Worm (Caenorhabditis elegans): Measurements from ENCODE around the gene srb-3.

DNA sequence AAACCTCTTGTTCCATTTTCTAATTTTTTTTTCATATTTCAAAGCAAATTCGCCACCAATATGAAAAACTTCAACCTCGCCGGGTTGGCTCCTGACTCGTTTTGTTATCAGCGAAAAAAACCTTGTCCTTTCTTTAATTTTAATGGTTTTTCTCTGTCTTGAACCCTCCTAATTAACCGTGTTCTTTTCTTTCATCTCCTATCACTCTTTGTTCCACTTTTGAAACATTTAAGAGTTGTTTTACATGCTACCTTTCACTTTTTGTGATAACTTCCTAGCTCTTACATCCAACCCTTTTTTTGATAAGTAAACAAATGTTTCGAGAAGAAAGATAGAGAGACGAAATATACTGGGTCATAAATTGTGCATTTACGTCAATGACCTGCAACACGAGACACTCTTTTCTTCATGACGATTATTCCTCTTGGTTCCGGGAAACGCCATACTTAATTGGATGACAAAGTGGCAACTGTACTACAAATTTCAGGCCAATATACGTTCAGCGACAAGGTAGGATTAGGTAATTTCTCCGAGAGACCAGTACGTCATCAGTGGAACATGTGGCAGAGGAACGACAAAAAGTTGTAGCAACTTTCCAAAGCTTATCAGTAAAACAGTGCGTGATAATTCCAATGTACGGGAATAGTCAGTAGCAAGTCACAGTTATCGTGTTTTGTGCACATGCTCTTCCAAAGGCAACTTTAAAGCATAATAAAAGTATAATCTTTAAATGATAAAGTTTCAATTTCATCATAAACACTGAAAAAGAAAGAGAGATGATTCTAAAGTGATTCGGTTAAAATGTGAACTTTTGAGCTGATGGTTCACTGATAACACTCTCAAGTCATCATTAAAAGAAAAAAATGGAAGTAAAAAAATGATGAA, 18.3 kb upstream of the srb-3 start:
- TF ChIP-seq ama-1 (optimal IDR thresholded peaks at IDR 0.05) (no peak), nhr-11 (tag; optimal IDR thresholded peaks at IDR 0.05) (no peak), skn-1 (tag; optimal IDR thresholded peaks at IDR 0.05) (no peak), mab-5 (tag; optimal IDR thresholded peaks at IDR 0.05) (no peak), zag-1 (tag; optimal IDR thresholded peaks at IDR 0.05) (no peak), unc-39 (tag; optimal IDR thresholded peaks at IDR 0.05) (no peak), ztf-1 (GFP tag; conservative IDR thresholded peaks at IDR 0.05) (no peak), mdl-1 (tag; optimal IDR thresholded peaks at IDR 0.05) (no peak), fos-1 (tag; optimal IDR thresholded peaks at IDR 0.05) (peak; percentile 68), unc-55 (GFP tag; optimal IDR thresholded peaks at IDR 0.05) (no peak), ZK546.5 (tag; optimal IDR thresholded peaks at IDR 0.05) (no peak), elt-1 (tag; optimal IDR thresholded peaks at IDR 0.05) (no peak), nhr-237 (tag; optimal IDR thresholded peaks at IDR 0.05) (no peak), nhr-12 (tag; optimal IDR thresholded peaks at IDR 0.05) (no peak)

All from whole organism, L2 larva.